Worm (Caenorhabditis elegans) whole organism, midembryonic: Measurements from ENCODE around the gene try-3.

Experiments used
- T22C8.4 ChIP-seq: fragments of 200-800 bp; sonication (Bioruptor generic); IDR thresholded peaks from 2 replicates; pipeline ENCODE4 v1.3.6; 2022; ENCODE audit warnings: missing genetic modification characterization, missing compliant biosample characterization
- cog-1 ChIP-seq: sonication (generic microtip); optimal IDR thresholded peaks from 2 replicates; lab custom pipeline; 2016; ENCODE audit warnings: missing genetic modification characterization, missing compliant biosample characterization
- flt-1 ChIP-seq: fragments of 200-800 bp; sonication (Bioruptor generic); IDR thresholded peaks from 2 replicates; pipeline ENCODE4 v1.3.6; 2022; ENCODE audit warnings: missing genetic modification characterization, missing compliant biosample characterization
- tab-1 ChIP-seq: fragments of 200-800 bp; sonication (Bioruptor generic); IDR thresholded peaks from 2 replicates; pipeline ENCODE4 v1.3.6; 2022; ENCODE audit warnings: missing genetic modification characterization, missing compliant biosample characterization
- ztf-29 ChIP-seq: fragments of 200-800 bp; sonication (Bioruptor generic); IDR thresholded peaks from 2 replicates; pipeline ENCODE4 v1.3.6; 2022; ENCODE audit warnings: missing genetic modification reagents, missing genetic modification characterization, missing compliant biosample characterization

DNA sequence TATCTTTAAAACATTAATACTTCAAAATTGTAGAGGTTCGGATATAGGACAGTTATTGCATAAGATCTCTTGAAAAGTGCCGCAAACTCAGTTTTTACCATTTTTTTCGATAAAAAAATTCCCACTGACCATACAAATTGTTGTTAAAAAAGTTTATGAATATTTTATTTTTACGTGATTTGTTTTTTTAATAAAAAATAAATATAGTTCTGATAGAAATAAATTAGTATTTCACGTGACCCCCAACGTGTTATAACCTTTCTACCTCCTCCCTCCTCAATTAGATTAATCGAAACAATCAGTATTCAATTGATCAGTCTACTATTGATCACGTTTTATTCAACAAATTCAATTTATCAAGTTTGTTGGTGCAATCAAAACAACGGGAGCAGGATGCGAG, 25.5 kb upstream of the try-3 start, which contains the start of gene C01G5.4:
- TF ChIP-seq ztf-29 (GFP tag; lab: Robert Waterston, UW) = no peak
- TF ChIP-seq T22C8.4 (GFP tag; lab: Robert Waterston, UW) = no peak
- TF ChIP-seq cog-1 (tag; lab: Kevin White, UChicago) = no peak
- TF ChIP-seq tab-1 (GFP tag; lab: Robert Waterston, UW) = no peak
- no peak for TF ChIP-seq flt-1 (GFP tag; lab: Robert Waterston, UW)
